Worm (Caenorhabditis elegans) whole organism, L4 larva: ENCODE results near the gene srx-86.

Source experiments
- F10B5.3 ChIP-seq: sonication (generic microtip); optimal IDR thresholded peaks from 2 replicates; lab custom pipeline; 2016; ENCODE audit warnings: mild to moderate bottlenecking, missing genetic modification characterization, missing compliant biosample characterization
- arid-1 ChIP-seq: fragments of 200-800 bp; sonication (Bioruptor generic); conservative IDR thresholded peaks from 2 replicates; pipeline ENCODE4 v1.3.6; 2022; ENCODE audit warnings: missing genetic modification reagents, missing genetic modification characterization, missing compliant biosample characterization
- cey-2 ChIP-seq: sonication (generic microtip); optimal IDR thresholded peaks from 3 replicates; lab custom pipeline; 2017; ENCODE audit warnings: missing genetic modification characterization, mild to moderate bottlenecking, missing compliant biosample characterization, antibody characterized with exemption, borderline replicate concordance; ENCODE audit not compliant: insufficient read depth
- fkh-10 ChIP-seq: fragments of 150-350 bp; optimal IDR thresholded peaks from 2 replicates; lab custom pipeline; 2014; ENCODE audit warnings: missing biosample characterization, missing genetic modification reagents, missing genetic modification characterization
- hif-1 ChIP-seq, 2 experiments: sonication (generic microtip); optimal IDR thresholded peaks; 2 replicates each; lab custom pipeline; 2016 to 2017; ENCODE audit warnings: missing compliant biosample characterization in 2 of 2, missing genetic modification characterization in 2 of 2, missing genetic modification reagents in 2 of 2, missing genotype in 2 of 2, mild to moderate bottlenecking in 1 of 2
- jun-1 ChIP-seq: fragments of 150-350 bp; optimal IDR thresholded peaks from 2 replicates; lab custom pipeline; 2014; ENCODE audit warnings: missing biosample characterization, missing genetic modification reagents, missing genetic modification characterization
- madf-9 ChIP-seq: fragments of 200-800 bp; sonication (Bioruptor generic); conservative IDR thresholded peaks from 2 replicates; pipeline ENCODE4 v1.3.6; 2022; ENCODE audit warnings: missing genetic modification reagents, missing genetic modification characterization, missing compliant biosample characterization
- mdl-1 ChIP-seq, 2 experiments: fragments of 150-350 bp in 1 of 2; sonication (generic microtip) in 1 of 2; optimal IDR thresholded peaks; 2 replicates each; lab custom pipeline; 2014 to 2017; ENCODE audit warnings: missing biosample characterization in 2 of 2, missing genetic modification characterization in 2 of 2
- mep-1 ChIP-seq: fragments of 150-350 bp; sonication (generic microtip); optimal IDR thresholded peaks from 3 replicates; lab custom pipeline; 2014; ENCODE audit warnings: missing biosample characterization, missing genetic modification characterization
- nhr-102 ChIP-seq: sonication (generic microtip); optimal IDR thresholded peaks from 2 replicates; lab custom pipeline; 2016; ENCODE audit warnings: mild to moderate bottlenecking, missing genetic modification characterization, moderate library complexity, missing compliant biosample characterization
- unc-130 ChIP-seq: sonication (generic microtip); optimal IDR thresholded peaks from 2 replicates; lab custom pipeline; 2016; ENCODE audit warnings: missing genetic modification reagents, missing genetic modification characterization, missing compliant biosample characterization
- unc-62 ChIP-seq, 3 experiments: fragments of 150-350 bp in 1 of 3; sonication (generic microtip); optimal IDR thresholded peaks in 2 of 3; peaks in 1 of 3; 1 replicate in 1 of 3; 2 replicates in 2 of 3; lab custom pipeline; 2014 to 2017; ENCODE audit warnings: missing biosample characterization in 3 of 3, missing genetic modification characterization in 3 of 3, missing genetic modification reagents in 3 of 3, missing genotype in 1 of 3

- peak; percentile 56 for TF ChIP-seq mep-1 (tag; lab: Kevin White, UChicago)
- no peak for TF ChIP-seq hif-1 (tag; optimal IDR thresholded peaks at IDR 0.05; lab: Kevin White, UChicago)
- TF ChIP-seq unc-130 (GFP tag; lab: Kevin White, UChicago): no peak
- no peak; the same call in 1 of the 2 replicates for TF ChIP-seq madf-9 (GFP tag; lab: Robert Waterston, UW)
- TF ChIP-seq jun-1: no peak
- no peak for TF ChIP-seq fkh-10 (GFP tag; lab: Kevin White, UChicago)
- no peak for TF ChIP-seq arid-1 (GFP tag; lab: Robert Waterston, UW)
- TF ChIP-seq nhr-102: no peak
- no peak for TF ChIP-seq F10B5.3
- TF ChIP-seq mdl-1 (tag; optimal IDR thresholded peaks at IDR 0.05; lab: Kevin White, UChicago): peak in 1 of 2 experiments; percentile 59
- TF ChIP-seq cey-2 (tag; lab: Kevin White, UChicago): peak; percentile 78
- TF ChIP-seq unc-62 (GFP tag; optimal IDR thresholded peaks at IDR 0.05 in 1 of 2; lab: Kevin White, UChicago): peak in 1 of 2 experiments; percentile 79
- no peak for TF ChIP-seq unc-62 (tag; optimal IDR thresholded peaks at IDR 0.05; lab: Kevin White, UChicago)
These were observed 28.1 kb upstream of the srx-86 start for ce11 chrV:11534495-11535189.
